Fruit fly (Drosophila melanogaster): ENCODE measurements around the gene eIF4H1.

Gene eIF4H1

dm6 chrX:16426478-16427052 is 21.9 kb upstream of the eIF4H1 start (continued):
- TF ChIP-seq Hr51 (GFP tag; optimal IDR thresholded peaks at IDR 0.05) (peak in 1 of 2 experiments; percentile 13), CTCF (GFP tag; optimal IDR thresholded peaks at IDR 0.05) (no peak), NFAT (GFP tag; IDR thresholded peaks at IDR 0.05) (peak; percentile 10; the same call in 1 of the 2 replicates), Med (GFP tag) (peak; percentile 69), sob (GFP tag; IDR thresholded peaks at IDR 0.05) (no peak), CG12391 (tag; optimal IDR thresholded peaks at IDR 0.05) (peak; percentile 4), cg (GFP tag; optimal IDR thresholded peaks at IDR 0.05) (peak; percentile 8), luna (GFP tag; optimal IDR thresholded peaks at IDR 0.05) (no peak), ci (GFP tag; IDR thresholded peaks at IDR 0.05) (0 out of 3 replicates have a peak, but pooled peaks have one; percentile 26), CG32767 (GFP tag; IDR thresholded peaks at IDR 0.05) (0 out of 2 replicates have a peak, but pooled peaks have one; percentile 27), Ets65A (GFP tag) (no peak), unpg (GFP tag; optimal IDR thresholded peaks at IDR 0.05) (no peak), CG9727 (GFP tag; optimal IDR thresholded peaks at IDR 0.05) (no peak), scrt (GFP tag; optimal IDR thresholded peaks at IDR 0.05) (peak; percentile 31), CG7928 (GFP tag; optimal IDR thresholded peaks at IDR 0.05) (peak; percentile 36), odd (GFP tag; optimal IDR thresholded peaks at IDR 0.05) (peak; percentile 8), row (GFP tag; IDR thresholded peaks at IDR 0.05) (peak; percentile 34; the same call in 1 of the 3 replicates), CG15269 (tag; optimal IDR thresholded peaks at IDR 0.05) (peak; percentile 4), CG17361 (GFP tag; IDR thresholded peaks at IDR 0.05) (no peak), chif (GFP tag; optimal IDR thresholded peaks at IDR 0.05) (no peak), CG18599 (GFP tag; optimal IDR thresholded peaks at IDR 0.05) (peak; percentile 14), CG12219 (GFP tag; optimal IDR thresholded peaks at IDR 0.05) (peak; percentile 5), crp (GFP tag; optimal IDR thresholded peaks at IDR 0.05) (peak in 1 of 2 experiments; percentile 43), lilli (GFP tag; optimal IDR thresholded peaks at IDR 0.05) (no peak), E2f2 (GFP tag; IDR thresholded peaks at IDR 0.05) (peak; percentile 33), ATbp (GFP tag; optimal IDR thresholded peaks at IDR 0.05) (peak; percentile 13), CG13287 (GFP tag; IDR thresholded peaks at IDR 0.05; ENCODE audit: partially characterized antibody) (peak; percentile 9; the same call in 1 of the 2 replicates), H2.0 (GFP tag; IDR thresholded peaks at IDR 0.05) (no peak), BEAF-32 (GFP tag; optimal IDR thresholded peaks at IDR 0.05) (peak; percentile 9), crol (GFP tag; IDR thresholded peaks at IDR 0.05) (peak; percentile 68), nom (GFP tag; optimal IDR thresholded peaks at IDR 0.05) (peak; percentile 51), dmrt99B (tag; optimal IDR thresholded peaks at IDR 0.05) (peak; percentile 8), seq (GFP tag; IDR thresholded peaks at IDR 0.05) (no peak), MBD-R2 (GFP tag; IDR thresholded peaks at IDR 0.05) (0 out of 2 replicates have a peak, but pooled peaks have one; percentile 18)

dm6 chrX:16427786-16428400 is 20.6 kb upstream of the eIF4H1 start:
- TF ChIP-seq Hr78 (GFP tag; optimal IDR thresholded peaks at IDR 0.05): no peak
- TF ChIP-seq dimm (GFP tag; IDR thresholded peaks at IDR 0.05): no peak
- TF ChIP-seq bcd (GFP tag; optimal IDR thresholded peaks at IDR 0.05): no peak
- TF ChIP-seq Nf-YB (GFP tag; optimal IDR thresholded peaks at IDR 0.05): no peak
- TF ChIP-seq chif (GFP tag; optimal IDR thresholded peaks at IDR 0.05): peak in 1 of 2 experiments; percentile 5
- TF ChIP-seq psq (GFP tag; optimal IDR thresholded peaks at IDR 0.05): peak; percentile 40
- no peak for TF ChIP-seq Deaf1 (tag; optimal IDR thresholded peaks at IDR 0.05)
- TF ChIP-seq CG9437 (GFP tag; optimal IDR thresholded peaks at IDR 0.05): no peak
- TF ChIP-seq CG13775 (GFP tag; optimal IDR thresholded peaks at IDR 0.05): peak; percentile 16
- peak; percentile 2 for TF ChIP-seq CG34376 (GFP tag; optimal IDR thresholded peaks at IDR 0.05)
- TF ChIP-seq E2f2 (GFP tag; IDR thresholded peaks at IDR 0.05): no peak
- TF ChIP-seq Dbx (GFP tag; IDR thresholded peaks at IDR 0.05): no peak
- no peak for TF ChIP-seq ap (GFP tag; IDR thresholded peaks at IDR 0.05)
- peak; percentile 46 for TF ChIP-seq CG2712 (tag; optimal IDR thresholded peaks at IDR 0.05)
- TF ChIP-seq CG11093 (GFP tag; IDR thresholded peaks at IDR 0.05): no peak
- TF ChIP-seq CG2120 (GFP tag; optimal IDR thresholded peaks at IDR 0.05): peak; percentile 8
- 0 out of 3 replicates have a peak, but pooled peaks have one; percentile 7 for TF ChIP-seq CG7357 (GFP tag; IDR thresholded peaks at IDR 0.05)
- TF ChIP-seq eyg (GFP tag; optimal IDR thresholded peaks at IDR 0.05): no peak
